Worm (Caenorhabditis elegans) whole organism, young adult: ENCODE measurements around the gene F45H10.2.

Experiments
- F49E8.2 ChIP-seq: sonication (generic microtip); optimal IDR thresholded peaks from 3 replicates; lab custom pipeline; 2017; ENCODE audit warnings: missing genetic modification characterization, mild to moderate bottlenecking, missing compliant biosample characterization, antibody characterized with exemption, moderate library complexity; ENCODE audit not compliant: insufficient read depth
- F52B5.7 ChIP-seq: sonication (generic microtip); optimal IDR thresholded peaks from 2 replicates; lab custom pipeline; 2016; ENCODE audit warnings: mild to moderate bottlenecking, missing genetic modification characterization, missing compliant biosample characterization
- Y53G8AR.9 ChIP-seq: fragments of 200-800 bp; sonication (Bioruptor generic); conservative IDR thresholded peaks from 2 replicates; pipeline ENCODE4 v1.3.6; 2022; ENCODE audit warnings: missing genetic modification reagents, missing genetic modification characterization, missing compliant biosample characterization
- Y56A3A.18 ChIP-seq: fragments of 200-800 bp; sonication (Bioruptor generic); IDR thresholded peaks from 2 replicates; pipeline ENCODE4 v1.3.6; 2022; ENCODE audit warnings: missing genetic modification reagents, missing genetic modification characterization, missing compliant biosample characterization
- ama-1 ChIP-seq, 3 experiments: fragments of 150-350 bp in 1 of 3; sonication (generic microtip) in 2 of 3; optimal IDR thresholded peaks; 2 replicates each; lab custom pipeline; 2014 to 2018; ENCODE audit warnings: missing biosample characterization in 2 of 3, missing genetic modification characterization in 2 of 3, missing genetic modification reagents in 2 of 3
- attf-3 ChIP-seq: fragments of 200-800 bp; sonication (Bioruptor generic); conservative IDR thresholded peaks from 2 replicates; pipeline ENCODE4 v1.3.6; 2022; ENCODE audit warnings: missing genetic modification reagents, missing genetic modification characterization, missing compliant biosample characterization
- egl-44 ChIP-seq: fragments of 200-800 bp; sonication (Bioruptor generic); IDR thresholded peaks from 2 replicates; pipeline ENCODE4 v1.3.6; 2022; ENCODE audit warnings: missing genetic modification reagents, missing genetic modification characterization, missing compliant biosample characterization

ce11 chrII:13477230-13477629 lies 15.6 kb downstream of the F45H10.2 start:
- no peak for TF ChIP-seq F52B5.7 (tag; lab: Kevin White, UChicago)
- TF ChIP-seq F49E8.2 (tag; lab: Kevin White, UChicago) = no peak
- no peak for TF ChIP-seq Y53G8AR.9 (GFP tag; lab: Robert Waterston, UW)
- TF ChIP-seq attf-3 = no peak
- TF ChIP-seq egl-44 (GFP tag; lab: Robert Waterston, UW) = no peak
- TF ChIP-seq ama-1 (optimal IDR thresholded peaks at IDR 0.05; lab: Kevin White, UChicago) = no peak
- TF ChIP-seq ama-1 (GFP tag; optimal IDR thresholded peaks at IDR 0.05; lab: Kevin White, UChicago) = no peak
- no peak for TF ChIP-seq Y56A3A.18 (GFP tag; lab: Robert Waterston, UW)
